Fruit fly (Drosophila melanogaster): ENCODE data around the gene NTPase.
A peak's percentile ranks its signal among the peaks of the same experiment; 100 is the strongest.

Gene NTPase

dm6 chr2L:2861885-2862620 is 23.6 kb downstream of the NTPase start (continued):
- TF ChIP-seq CG3838 (GFP tag; optimal IDR thresholded peaks at IDR 0.05) = no peak
- peak; percentile 64 for TF ChIP-seq CG13287 (GFP tag; IDR thresholded peaks at IDR 0.05; ENCODE audit: partially characterized antibody)
- peak; percentile 33 for TF ChIP-seq lab (GFP tag; optimal IDR thresholded peaks at IDR 0.05)
- peak; percentile 49 for TF ChIP-seq fd64A (GFP tag; optimal IDR thresholded peaks at IDR 0.05)
- TF ChIP-seq gfzf (GFP tag; optimal IDR thresholded peaks at IDR 0.05) = no peak
- TF ChIP-seq CG17568 (GFP tag; optimal IDR thresholded peaks at IDR 0.05) = peak; percentile 22
- peak; percentile 19 for TF ChIP-seq sqz (GFP tag; optimal IDR thresholded peaks at IDR 0.05)
- TF ChIP-seq CG14014 (GFP tag; IDR thresholded peaks at IDR 0.05) = 0 out of 2 replicates have a peak, but pooled peaks have one; percentile 6
- peak; percentile 27 for TF ChIP-seq kah (GFP tag; optimal IDR thresholded peaks at IDR 0.05)
- no peak for TF ChIP-seq BEAF-32 (GFP tag; optimal IDR thresholded peaks at IDR 0.05)
- no peak for TF ChIP-seq Mrtf (GFP tag; IDR thresholded peaks at IDR 0.05)
- no peak for TF ChIP-seq Sox100B (GFP tag; optimal IDR thresholded peaks at IDR 0.05)
- TF ChIP-seq grn (GFP tag; optimal IDR thresholded peaks at IDR 0.05) = peak; percentile 8
- no peak for TF ChIP-seq CG10366 (GFP tag; IDR thresholded peaks at IDR 0.05)
- TF ChIP-seq CG1233 (GFP tag; optimal IDR thresholded peaks at IDR 0.05) = no peak
- TF ChIP-seq HHEX (GFP tag; optimal IDR thresholded peaks at IDR 0.05) = peak; percentile 19
- no peak for TF ChIP-seq run (tag; optimal IDR thresholded peaks at IDR 0.05)
- TF ChIP-seq twi (tag; optimal IDR thresholded peaks at IDR 0.05) = peak; percentile 52
- no peak for TF ChIP-seq nau (GFP tag; optimal IDR thresholded peaks at IDR 0.05)
- peak; percentile 98 for TF ChIP-seq chinmo (GFP tag; IDR thresholded peaks at IDR 0.05; ENCODE audit: partially characterized antibody)
- peak; percentile 5 for TF ChIP-seq CG12219 (GFP tag; optimal IDR thresholded peaks at IDR 0.05)
- peak; percentile 47 for TF ChIP-seq sens (GFP tag)
- TF ChIP-seq Atf6 (GFP tag; IDR thresholded peaks at IDR 0.05) = peak; percentile 51; the same call in 1 of the 2 replicates
- no peak for TF ChIP-seq Hr3 (GFP tag; optimal IDR thresholded peaks at IDR 0.05)
- TF ChIP-seq caup (GFP tag; optimal IDR thresholded peaks at IDR 0.05; ENCODE audit: severe bottlenecking) = peak; percentile 42
- TF ChIP-seq tgo (GFP tag; IDR thresholded peaks at IDR 0.05) = no peak
- TF ChIP-seq bbx (GFP tag; IDR thresholded peaks at IDR 0.05; ENCODE audit: partially characterized antibody) = peak; percentile 80
- TF ChIP-seq so (GFP tag; IDR thresholded peaks at IDR 0.05) = peak; percentile 55; the same call in 1 of the 3 replicates
- no peak for TF ChIP-seq pan (optimal IDR thresholded peaks at IDR 0.05)
- TF ChIP-seq pan (GFP tag; optimal IDR thresholded peaks at IDR 0.05 in 1 of 2, IDR thresholded peaks at IDR 0.05 in 1 of 2) = peak in 1 of 2 experiments; percentile 34
- no peak for TF ChIP-seq emc (GFP tag; optimal IDR thresholded peaks at IDR 0.05)
- peak; percentile 88 for TF ChIP-seq CG18476 (GFP tag; optimal IDR thresholded peaks at IDR 0.05)
- no peak for TF ChIP-seq scrt (GFP tag; optimal IDR thresholded peaks at IDR 0.05)
- TF ChIP-seq CG10321 (GFP tag; IDR thresholded peaks at IDR 0.05) = no peak
- peak; percentile 68; the same call in 2 of the 3 replicates for TF ChIP-seq CG6791 (GFP tag; IDR thresholded peaks at IDR 0.05; ENCODE audit: partially characterized antibody)
- peak; percentile 25 for TF ChIP-seq gcm (GFP tag; optimal IDR thresholded peaks at IDR 0.05)
- TF ChIP-seq slbo (GFP tag; IDR thresholded peaks at IDR 0.05) = no peak
- TF ChIP-seq Dref (GFP tag; IDR thresholded peaks at IDR 0.05) = no peak
- peak; percentile 58; the same call in 2 of the 3 replicates for TF ChIP-seq CG34224 (GFP tag; IDR thresholded peaks at IDR 0.05; ENCODE audit: partially characterized antibody)
- peak in 1 of 2 experiments; percentile 17 for TF ChIP-seq Hr51 (GFP tag; optimal IDR thresholded peaks at IDR 0.05)
- peak; percentile 40 for TF ChIP-seq CG18262 (tag; optimal IDR thresholded peaks at IDR 0.05)
- no peak for TF ChIP-seq CG16863 (GFP tag; optimal IDR thresholded peaks at IDR 0.05)
- TF ChIP-seq Trl (optimal IDR thresholded peaks at IDR 0.05) = peak; percentile 67
- TF ChIP-seq Trl (GFP tag; optimal IDR thresholded peaks at IDR 0.05) = peak; percentile 14
- peak; percentile 40 for TF ChIP-seq CG2678 (tag; optimal IDR thresholded peaks at IDR 0.05)
- TF ChIP-seq CG3847 (GFP tag; IDR thresholded peaks at IDR 0.05) = no peak
- TF ChIP-seq abd-A (tag; optimal IDR thresholded peaks at IDR 0.05) = peak; percentile 73
- TF ChIP-seq nom (GFP tag; optimal IDR thresholded peaks at IDR 0.05) = peak; percentile 73

Data from whole organism, embryonic.